Worm (Caenorhabditis elegans) whole organism, early embryonic: Measurements from ENCODE around the gene F38B6.3.

Experiments used
- B0310.2 ChIP-seq: sonication (generic microtip); optimal IDR thresholded peaks from 2 replicates; lab custom pipeline; 2016; ENCODE audit warnings: mild to moderate bottlenecking, missing genetic modification characterization, missing compliant biosample characterization
- F13C5.2 ChIP-seq: sonication (generic microtip); optimal IDR thresholded peaks from 2 replicates; lab custom pipeline; 2017; ENCODE audit warnings: mild to moderate bottlenecking, missing genetic modification characterization, inconsistent platforms, missing compliant biosample characterization
- aly-1 ChIP-seq: sonication (generic microtip); optimal IDR thresholded peaks from 2 replicates; lab custom pipeline; 2016; ENCODE audit warnings: missing genetic modification characterization, missing compliant biosample characterization
- ama-1 ChIP-seq: fragments of 150-350 bp; optimal IDR thresholded peaks from 2 replicates; lab custom pipeline; 2014
- ceh-13 ChIP-seq: fragments of 200-800 bp; sonication (Bioruptor generic); optimal IDR thresholded peaks from 2 replicates; lab custom pipeline; 2018; ENCODE audit warnings: mild to moderate bottlenecking, missing genetic modification characterization, missing compliant biosample characterization
- ceh-36 ChIP-seq: sonication (generic microtip); optimal IDR thresholded peaks from 2 replicates; lab custom pipeline; 2016; ENCODE audit warnings: missing genetic modification characterization, inconsistent platforms, missing compliant biosample characterization
- ets-7 ChIP-seq: sonication (generic microtip); optimal IDR thresholded peaks from 2 replicates; lab custom pipeline; 2016; ENCODE audit warnings: missing genotype, missing genetic modification characterization, missing compliant biosample characterization
- flt-1 ChIP-seq: fragments of 200-800 bp; sonication (Bioruptor generic); IDR thresholded peaks from 2 replicates; pipeline ENCODE4 v1.3.6; 2022; ENCODE audit warnings: missing genetic modification characterization, missing compliant biosample characterization
- hmbx-1 ChIP-seq: sonication (generic microtip); optimal IDR thresholded peaks from 2 replicates; lab custom pipeline; 2016; ENCODE audit warnings: mild to moderate bottlenecking, missing genetic modification characterization, missing compliant biosample characterization
- hmg-4 ChIP-seq: fragments of 200-800 bp; sonication (Bioruptor generic); optimal IDR thresholded peaks from 2 replicates; lab custom pipeline; 2018; ENCODE audit warnings: mild to moderate bottlenecking, missing genetic modification characterization, missing compliant biosample characterization
- hnd-1 ChIP-seq: sonication (generic microtip); optimal IDR thresholded peaks from 2 replicates; lab custom pipeline; 2016; ENCODE audit warnings: missing genetic modification characterization, missing compliant biosample characterization
- pes-1 ChIP-seq: fragments of 200-800 bp; sonication (Bioruptor generic); IDR thresholded peaks from 2 replicates; pipeline ENCODE4 v1.3.6; 2022; ENCODE audit warnings: missing genetic modification reagents, missing genetic modification characterization, missing compliant biosample characterization
- scrt-1 ChIP-seq: fragments of 200-800 bp; sonication (Bioruptor generic); IDR thresholded peaks from 2 replicates; pipeline ENCODE4 v1.3.6; 2022; ENCODE audit warnings: missing genetic modification characterization, missing compliant biosample characterization
- sea-1 ChIP-seq: fragments of 200-800 bp; sonication (Bioruptor generic); conservative IDR thresholded peaks from 2 replicates; pipeline ENCODE4 v1.3.6; 2022; ENCODE audit warnings: missing genetic modification characterization, missing compliant biosample characterization
- tbx-11 ChIP-seq: fragments of 200-800 bp; sonication (Bioruptor generic); IDR thresholded peaks from 2 replicates; pipeline ENCODE4 v1.3.6; 2022; ENCODE audit warnings: missing genetic modification characterization, missing compliant biosample characterization
- tbx-37 ChIP-seq: fragments of 200-800 bp; sonication (Bioruptor generic); conservative IDR thresholded peaks from 2 replicates; pipeline ENCODE4 v1.3.6; 2022; ENCODE audit warnings: missing genetic modification reagents, missing genetic modification characterization, missing compliant biosample characterization
- tra-4 ChIP-seq: sonication (generic microtip); optimal IDR thresholded peaks from 2 replicates; lab custom pipeline; 2017; ENCODE audit warnings: missing genetic modification characterization, missing compliant biosample characterization

The F38B6.3 gene

DNA sequence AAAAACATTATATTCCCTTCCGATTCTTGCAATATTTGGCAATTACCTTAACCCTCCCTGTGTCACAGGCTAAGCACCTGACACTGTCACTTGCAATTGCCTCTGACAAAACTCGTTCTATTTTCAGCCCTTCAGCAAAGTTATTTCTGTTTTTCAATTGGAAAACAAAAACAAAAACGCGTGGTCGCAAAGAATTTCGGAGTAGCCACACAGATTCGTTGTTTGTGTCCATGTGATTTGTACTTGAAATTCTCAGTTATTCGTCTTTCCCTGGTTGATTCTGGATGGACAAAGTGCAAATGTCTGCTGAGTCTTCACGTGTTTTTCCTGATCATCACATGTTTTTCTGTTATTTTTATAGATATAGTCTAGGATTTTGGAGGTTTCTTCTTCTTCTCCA is 42.1 kb downstream of the F38B6.3 start:
- TF ChIP-seq ama-1 (lab: Kevin White, UChicago) = no peak
- no peak for TF ChIP-seq pes-1 (GFP tag; lab: Robert Waterston, UW)
- TF ChIP-seq ceh-36 (tag; lab: Kevin White, UChicago) = no peak
- no peak for TF ChIP-seq scrt-1 (GFP tag; lab: Robert Waterston, UW)
- no peak for TF ChIP-seq F13C5.2
- no peak for TF ChIP-seq B0310.2
- no peak for TF ChIP-seq flt-1
- no peak for TF ChIP-seq ceh-13 (GFP tag; lab: Kevin White, UChicago)
- no peak for TF ChIP-seq sea-1
- no peak for TF ChIP-seq tbx-11 (GFP tag; lab: Robert Waterston, UW)
- no peak for TF ChIP-seq hmbx-1 (tag; lab: Kevin White, UChicago)
- TF ChIP-seq ets-7 (tag; lab: Kevin White, UChicago) = no peak
- no peak for TF ChIP-seq aly-1 (tag; lab: Kevin White, UChicago)
- TF ChIP-seq tra-4 (tag; lab: Kevin White, UChicago) = no peak
- TF ChIP-seq hnd-1 (tag; lab: Kevin White, UChicago) = no peak
- no peak for TF ChIP-seq tbx-37 (GFP tag; lab: Robert Waterston, UW)
- no peak for TF ChIP-seq hmg-4 (GFP tag; lab: Kevin White, UChicago)

DNA sequence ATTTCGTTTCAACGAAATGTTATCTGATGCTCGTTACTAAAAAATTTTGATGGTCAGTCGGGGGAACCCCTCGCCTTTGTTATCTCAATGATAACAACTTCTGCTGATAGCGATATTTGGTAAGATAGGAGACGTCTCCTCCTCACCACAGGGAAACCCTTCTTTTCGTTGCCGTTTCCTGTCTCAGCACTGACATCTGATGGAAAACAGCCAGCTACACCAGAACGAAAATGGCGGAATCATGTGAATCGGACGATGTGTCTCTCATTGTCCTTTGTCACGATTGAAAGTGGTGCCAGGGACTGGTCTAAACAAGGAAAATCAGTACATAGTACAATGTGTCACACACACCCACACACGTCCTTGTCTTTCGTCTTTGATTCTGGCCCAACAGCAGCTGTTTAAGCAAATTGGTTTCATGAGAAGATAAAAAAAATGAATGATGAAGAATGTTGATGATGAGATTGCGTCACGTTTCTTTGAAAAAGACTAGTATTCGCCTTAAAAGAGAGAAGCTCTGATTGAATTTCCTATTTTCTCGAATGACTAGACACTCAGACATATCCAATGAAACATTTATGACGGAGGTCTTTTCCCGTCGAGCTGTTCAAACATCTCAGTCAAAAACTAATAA is 43.0 kb downstream of the F38B6.3 start:
- TF ChIP-seq ets-7 (tag; lab: Kevin White, UChicago) (no peak), ceh-36 (tag; lab: Kevin White, UChicago) (no peak), ceh-13 (GFP tag; lab: Kevin White, UChicago) (no peak), hnd-1 (tag; lab: Kevin White, UChicago) (no peak), B0310.2 (no peak), tbx-11 (GFP tag; lab: Robert Waterston, UW) (no peak), tra-4 (tag; lab: Kevin White, UChicago) (no peak), F13C5.2 (no peak), ama-1 (lab: Kevin White, UChicago) (no peak), sea-1 (no peak)

DNA sequence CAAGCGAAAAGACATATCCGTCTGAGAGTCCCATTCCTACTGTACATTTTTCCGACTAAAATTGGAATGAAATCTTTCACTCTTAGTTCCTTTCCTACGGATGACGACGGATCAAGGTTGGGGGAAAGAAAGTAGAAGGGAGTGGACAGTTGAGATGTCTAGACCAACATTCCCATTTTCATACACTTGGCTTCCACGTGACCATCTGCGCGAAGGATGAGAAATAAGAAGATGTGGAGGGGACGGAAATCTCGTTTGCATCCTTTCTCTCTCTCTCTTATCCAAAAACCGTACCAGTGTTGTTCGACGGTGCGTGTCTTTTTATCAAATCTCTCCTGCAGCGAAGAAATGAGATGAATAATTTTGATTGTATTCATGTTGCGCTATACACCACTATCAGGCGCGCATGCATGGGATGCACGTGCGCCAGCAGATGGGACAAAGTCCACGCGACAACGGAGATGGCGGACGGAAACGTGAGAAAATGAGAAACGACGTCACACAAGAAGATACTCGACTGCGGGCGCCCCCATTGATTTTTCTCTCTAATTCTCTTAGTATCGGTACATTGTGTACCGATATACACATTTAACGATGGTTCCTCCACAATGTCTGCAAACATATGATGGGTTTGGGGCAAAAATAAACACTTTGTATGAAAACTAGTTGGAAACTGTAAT is 44.0 kb downstream of the F38B6.3 start:
- TF ChIP-seq pes-1 (GFP tag; lab: Robert Waterston, UW) (no peak), hmg-4 (GFP tag; lab: Kevin White, UChicago) (peak; percentile 22), F13C5.2 (peak; percentile 21)

DNA sequence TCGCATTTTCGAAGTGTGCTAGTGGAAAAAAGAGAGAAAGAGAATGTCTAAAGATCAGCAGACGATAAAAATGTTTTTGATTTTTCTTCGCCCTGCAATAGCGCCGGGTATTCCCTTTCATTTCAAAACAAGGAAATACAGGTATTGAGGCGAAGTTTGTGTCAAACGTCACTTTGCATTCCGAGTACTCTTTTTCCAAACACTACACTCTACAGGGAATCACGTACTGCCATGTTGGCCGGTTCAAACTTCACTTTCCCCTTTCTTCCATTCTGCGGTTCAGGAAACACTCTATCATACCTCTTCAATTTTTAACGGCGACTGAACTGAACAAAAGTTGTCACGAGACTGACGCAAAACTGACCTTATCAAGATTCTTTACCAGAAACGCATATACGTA is 45.1 kb downstream of the F38B6.3 start:
- no peak for TF ChIP-seq hnd-1 (tag; lab: Kevin White, UChicago)
- TF ChIP-seq ets-7 (tag; lab: Kevin White, UChicago) = no peak
- no peak for TF ChIP-seq flt-1
- no peak for TF ChIP-seq tbx-11 (GFP tag; lab: Robert Waterston, UW)
- TF ChIP-seq sea-1 = no peak
- no peak for TF ChIP-seq scrt-1 (GFP tag; lab: Robert Waterston, UW)
- TF ChIP-seq hmg-4 (GFP tag; lab: Kevin White, UChicago) = no peak
- no peak for TF ChIP-seq ceh-13 (GFP tag; lab: Kevin White, UChicago)
- no peak for TF ChIP-seq ama-1 (lab: Kevin White, UChicago)
- TF ChIP-seq aly-1 (tag; lab: Kevin White, UChicago) = no peak
- no peak for TF ChIP-seq B0310.2
- TF ChIP-seq pes-1 (GFP tag; lab: Robert Waterston, UW) = no peak

DNA sequence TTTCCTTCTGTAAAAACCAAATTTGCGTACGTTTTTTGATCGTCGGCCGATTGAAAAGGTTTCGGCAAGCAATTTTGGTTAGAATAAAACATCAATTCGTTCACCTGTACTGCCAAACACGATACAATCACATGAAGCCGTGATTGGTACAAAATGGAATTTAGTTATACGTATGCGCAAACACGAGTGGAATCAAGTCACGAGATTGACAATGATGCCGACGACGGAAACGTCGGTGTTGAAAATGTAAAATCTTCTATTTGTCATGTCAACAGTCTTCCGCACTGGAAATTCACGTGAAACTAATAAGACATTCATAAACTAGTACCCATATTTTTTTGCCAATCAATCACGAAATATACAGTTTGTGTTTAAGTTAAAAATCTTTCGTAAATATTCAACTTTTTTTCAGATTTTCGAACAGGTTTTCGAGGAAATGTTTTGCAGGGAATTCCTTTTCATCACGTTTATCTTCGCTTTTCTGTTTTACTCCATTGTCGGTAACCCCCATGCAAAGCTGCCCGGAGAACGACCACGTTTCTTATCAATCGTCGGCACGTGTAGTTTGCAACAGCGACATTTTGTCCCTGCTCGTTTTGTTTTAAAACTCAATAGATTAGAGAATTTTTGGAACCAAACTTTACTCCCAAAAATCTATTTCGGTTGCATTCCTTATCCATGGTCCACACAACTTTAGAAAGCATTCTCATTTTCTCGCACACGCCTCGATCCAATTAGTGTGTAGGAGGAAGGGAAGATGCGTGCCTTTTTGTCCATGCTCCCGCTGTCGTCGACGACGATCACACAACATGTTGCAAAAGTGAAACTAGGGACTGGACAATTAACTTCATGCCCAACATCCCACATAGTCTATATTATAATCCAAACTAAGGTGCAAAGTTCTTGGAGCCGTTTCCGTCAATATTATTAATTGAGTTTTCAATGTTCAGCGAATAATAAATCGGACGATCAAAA is 45.9 kb downstream of the F38B6.3 start:
- TF ChIP-seq ceh-36 (tag; lab: Kevin White, UChicago) = no peak
- no peak for TF ChIP-seq ama-1 (lab: Kevin White, UChicago)

DNA sequence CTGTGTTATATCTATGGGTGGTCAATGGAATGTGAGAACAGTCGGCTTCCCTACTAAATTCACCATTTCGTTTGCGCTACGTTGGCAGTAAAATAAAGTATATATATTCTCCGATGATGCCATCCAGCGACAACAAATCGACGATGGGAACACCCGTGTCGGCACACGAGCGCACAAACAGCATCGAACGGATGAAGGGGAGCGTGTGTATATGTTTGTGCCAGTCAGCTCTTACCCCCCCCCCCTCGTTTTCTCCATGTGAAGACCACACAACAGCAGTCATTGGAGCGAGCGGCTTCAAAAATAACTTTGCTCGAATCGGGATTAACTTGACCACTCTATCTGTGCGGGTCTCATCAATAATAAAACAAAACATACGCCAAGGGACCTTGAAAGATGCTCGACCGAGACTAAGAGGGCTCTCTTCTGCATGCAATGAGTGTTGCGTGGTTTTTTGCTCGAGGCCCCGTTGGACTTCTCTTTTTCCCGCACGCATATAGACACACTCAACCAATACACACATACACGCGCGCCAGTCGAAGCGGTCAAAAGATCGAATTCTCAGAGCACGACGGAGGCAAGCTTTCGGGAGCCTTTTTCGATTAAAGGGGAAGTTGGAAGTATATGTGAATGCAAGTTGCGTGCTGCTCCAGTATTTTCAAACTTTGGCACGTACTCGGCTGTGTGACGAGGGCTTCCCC is 47.0 kb downstream of the F38B6.3 start:
- TF ChIP-seq hmg-4 (GFP tag; lab: Kevin White, UChicago) (peak; percentile 33), flt-1 (no peak), tra-4 (tag; lab: Kevin White, UChicago) (no peak)

DNA sequence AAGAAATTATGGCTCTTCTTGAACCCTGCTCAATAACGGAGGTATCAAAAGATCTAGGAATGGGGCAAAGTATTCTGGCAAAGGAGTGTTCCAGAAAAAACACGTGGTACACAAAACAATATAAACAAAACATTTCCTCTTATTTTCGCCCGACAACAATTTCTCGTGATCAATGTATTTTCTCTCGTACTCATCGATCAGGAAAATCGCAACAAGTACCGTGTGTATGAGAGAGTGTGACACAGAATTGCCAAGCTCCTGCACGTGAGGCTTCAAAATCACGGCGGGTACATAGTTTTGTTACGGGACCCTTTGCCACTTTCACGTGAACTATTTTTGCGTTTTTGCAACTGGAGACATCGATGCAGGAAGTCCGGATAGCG is 47.5 kb downstream of the F38B6.3 start:
- TF ChIP-seq B0310.2 (no peak), sea-1 (no peak), ama-1 (lab: Kevin White, UChicago) (no peak), tra-4 (tag; lab: Kevin White, UChicago) (no peak), hmbx-1 (tag; lab: Kevin White, UChicago) (no peak), tbx-37 (GFP tag; lab: Robert Waterston, UW) (no peak), ets-7 (tag; lab: Kevin White, UChicago) (no peak), scrt-1 (GFP tag; lab: Robert Waterston, UW) (no peak), hnd-1 (tag; lab: Kevin White, UChicago) (no peak), tbx-11 (GFP tag; lab: Robert Waterston, UW) (no peak), aly-1 (tag; lab: Kevin White, UChicago) (no peak), hmg-4 (GFP tag; lab: Kevin White, UChicago) (no peak), ceh-13 (GFP tag; lab: Kevin White, UChicago) (no peak), F13C5.2 (no peak), flt-1 (no peak)
